Worm (Caenorhabditis elegans) whole organism, L3 larva: ENCODE measurements around the gene hpo-9.
A peak's percentile ranks its signal among the peaks of the same experiment; 100 is the strongest.

Experiments
- R02D3.7 ChIP-seq: fragments of 150-350 bp; optimal IDR thresholded peaks from 2 replicates; lab custom pipeline; 2014; ENCODE audit warnings: missing biosample characterization, missing genetic modification characterization
- ZK546.5 ChIP-seq: sonication (generic microtip); optimal IDR thresholded peaks from 2 replicates; lab custom pipeline; 2017; ENCODE audit warnings: missing biosample characterization, missing genetic modification characterization
- ama-1 ChIP-seq: fragments of 150-350 bp; optimal IDR thresholded peaks from 2 replicates; lab custom pipeline; 2018
- fkh-10 ChIP-seq: sonication (generic microtip); optimal IDR thresholded peaks from 2 replicates; lab custom pipeline; 2017; ENCODE audit warnings: missing biosample characterization, missing genetic modification reagents, missing genetic modification characterization
- nfya-1 ChIP-seq: sonication (generic microtip); optimal IDR thresholded peaks from 2 replicates; lab custom pipeline; 2017; ENCODE audit warnings: missing genetic modification characterization, mild to moderate bottlenecking, missing compliant biosample characterization, antibody characterized with exemption, moderate library complexity; ENCODE audit not compliant: insufficient read depth
- nhr-11 ChIP-seq: fragments of 150-350 bp; optimal IDR thresholded peaks from 2 replicates; lab custom pipeline; 2014; ENCODE audit warnings: missing biosample characterization, missing genetic modification characterization
- nhr-12 ChIP-seq: fragments of 150-350 bp; optimal IDR thresholded peaks from 2 replicates; lab custom pipeline; 2014; ENCODE audit warnings: missing biosample characterization, missing genetic modification characterization
- nhr-237 ChIP-seq: fragments of 150-350 bp; optimal IDR thresholded peaks from 2 replicates; lab custom pipeline; 2014; ENCODE audit warnings: missing biosample characterization, missing genetic modification characterization
- nhr-28 ChIP-seq: fragments of 150-350 bp; optimal IDR thresholded peaks from 2 replicates; lab custom pipeline; 2014; ENCODE audit warnings: missing biosample characterization, missing genetic modification characterization
- pha-4 ChIP-seq: fragments of 150-350 bp; optimal IDR thresholded peaks from 2 replicates; lab custom pipeline; 2014; ENCODE audit warnings: missing biosample characterization, missing genetic modification reagents, missing genetic modification characterization
- sea-2 ChIP-seq: fragments of 150-350 bp; sonication (generic microtip); optimal IDR thresholded peaks from 4 replicates; lab custom pipeline; 2014; ENCODE audit warnings: missing biosample characterization, missing genetic modification reagents, missing genetic modification characterization
- skn-1 ChIP-seq: fragments of 150-350 bp; optimal IDR thresholded peaks from 2 replicates; lab custom pipeline; 2014; ENCODE audit warnings: missing biosample characterization, missing genetic modification characterization
- snpc-4 ChIP-seq: fragments of 150-350 bp; optimal IDR thresholded peaks from 2 replicates; lab custom pipeline; 2014; ENCODE audit warnings: missing biosample characterization, missing genetic modification characterization
- ztf-4 ChIP-seq: fragments of 150-350 bp; optimal IDR thresholded peaks from 2 replicates; lab custom pipeline; 2014; ENCODE audit warnings: missing biosample characterization, missing genetic modification characterization

DNA sequence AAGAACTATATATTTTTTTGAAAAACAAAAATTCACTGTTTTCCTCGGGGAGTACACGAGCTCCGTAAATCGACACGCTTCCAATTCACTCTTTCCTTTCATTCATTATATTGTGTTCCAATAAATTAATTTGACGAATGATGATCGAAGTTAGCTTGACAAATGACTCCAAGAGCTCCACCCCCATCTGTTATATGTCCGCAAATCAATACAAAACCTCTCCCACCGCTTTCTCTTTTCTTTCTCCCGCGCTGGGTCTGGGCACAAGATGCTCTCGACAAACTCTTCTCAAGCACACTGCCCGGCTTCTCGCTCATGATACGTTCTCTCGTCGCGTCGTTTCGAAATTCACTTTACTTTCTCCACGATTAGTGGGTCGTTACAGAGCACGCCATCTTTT is 13.0 kb downstream of the hpo-9 start, which contains the start of gene C13F10.1:
- TF ChIP-seq pha-4 (tag; lab: Kevin White, UChicago) (no peak), fkh-10 (no peak), ama-1 (lab: Kevin White, UChicago) (no peak), nfya-1 (tag; lab: Kevin White, UChicago) (peak; percentile 29), sea-2 (GFP tag; lab: Kevin White, UChicago) (no peak), ZK546.5 (tag; lab: Kevin White, UChicago) (no peak), nhr-11 (tag; lab: Kevin White, UChicago) (no peak), nhr-28 (no peak), skn-1 (tag; lab: Kevin White, UChicago) (no peak), R02D3.7 (tag; lab: Kevin White, UChicago) (no peak), nhr-237 (tag; lab: Kevin White, UChicago) (no peak), snpc-4 (no peak), ztf-4 (tag; lab: Kevin White, UChicago) (no peak), nhr-12 (tag; lab: Kevin White, UChicago) (no peak)
